Worm (Caenorhabditis elegans): ENCODE results near the gene rpap-2.

Gene rpap-2

DNA sequence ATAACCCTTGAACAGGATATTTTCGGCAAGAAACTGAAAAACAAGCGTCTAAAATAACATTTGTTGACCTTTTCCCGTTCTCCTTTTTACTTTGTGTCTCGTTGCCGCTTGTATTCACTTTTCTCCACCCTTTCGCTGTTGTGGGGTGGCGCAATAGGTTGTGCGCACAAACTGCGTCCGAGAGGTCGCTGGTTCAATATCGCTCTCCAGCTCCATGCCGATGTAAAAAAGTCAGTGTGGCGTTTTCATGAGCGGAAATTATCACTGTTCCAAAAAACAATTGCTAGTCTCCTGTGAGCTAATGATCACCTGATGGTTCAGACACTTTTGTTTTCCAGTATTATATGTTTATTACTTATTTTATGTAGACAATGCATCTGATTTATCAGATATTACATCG lies 30.2 kb upstream of the rpap-2 start (continued):
- peak; percentile 61 for TF ChIP-seq mdt-29 (GFP tag; IDR thresholded peaks at IDR 0.05)
- TF ChIP-seq dve-1 (tag; optimal IDR thresholded peaks at IDR 0.05; ENCODE audit: insufficient read depth), result no peak
- TF ChIP-seq jun-1 (tag; optimal IDR thresholded peaks at IDR 0.05), result peak; percentile 21
- no peak for TF ChIP-seq zip-2 (tag; optimal IDR thresholded peaks at IDR 0.05)
- peak; percentile 78 to 89 for TF ChIP-seq daf-16 (GFP tag; optimal IDR thresholded peaks at IDR 0.05)
- TF ChIP-seq daf-16 (tag; optimal IDR thresholded peaks at IDR 0.05), result no peak
- TF ChIP-seq hif-1 (tag; optimal IDR thresholded peaks at IDR 0.05), result peak; percentile 25 to 67
- no peak for TF ChIP-seq ces-1 (GFP tag; optimal IDR thresholded peaks at IDR 0.05)
- peak; percentile 5 for TF ChIP-seq ceh-32 (tag; optimal IDR thresholded peaks at IDR 0.05; ENCODE audit: poor library complexity)
- peak; percentile 81 for TF ChIP-seq zfp-3 (GFP tag; conservative IDR thresholded peaks at IDR 0.05)
- peak; percentile 81 for TF ChIP-seq hlh-11 (tag; optimal IDR thresholded peaks at IDR 0.05)
- TF ChIP-seq mep-1 (tag; optimal IDR thresholded peaks at IDR 0.05), result peak; percentile 76
- peak; percentile 62 for TF ChIP-seq gei-8 (GFP tag; optimal IDR thresholded peaks at IDR 0.05)
- TF ChIP-seq mdl-1 (tag; optimal IDR thresholded peaks at IDR 0.05), result peak in 1 of 2 experiments; percentile 70
- no peak for TF ChIP-seq ZK546.5 (tag; optimal IDR thresholded peaks at IDR 0.05)
- peak; percentile 78 for TF ChIP-seq daf-19 (GFP tag; conservative IDR thresholded peaks at IDR 0.05)
- no peak for TF ChIP-seq tag-97 (GFP tag; IDR thresholded peaks at IDR 0.05)
- TF ChIP-seq hlh-30 (tag; optimal IDR thresholded peaks at IDR 0.05; ENCODE audit: insufficient read depth), result peak; percentile 63
- peak; percentile 63 to 75; a peak in 2 of 4 replicates for TF ChIP-seq madf-5 (GFP tag; IDR thresholded peaks at IDR 0.05)
- TF ChIP-seq rbr-2 (tag; optimal IDR thresholded peaks at IDR 0.05), result peak; percentile 88
- TF ChIP-seq unc-130 (GFP tag; optimal IDR thresholded peaks at IDR 0.05), result peak; percentile 56
- TF ChIP-seq lin-29 (GFP tag; IDR thresholded peaks at IDR 0.05), result 0 out of 2 replicates have a peak, but pooled peaks have one; percentile 55
- no peak for TF ChIP-seq nhr-76 (tag; optimal IDR thresholded peaks at IDR 0.05)
- TF ChIP-seq zfp-2 (tag; optimal IDR thresholded peaks at IDR 0.05), result no peak
- peak; percentile 78; the same call in 1 of the 2 replicates for TF ChIP-seq dmd-8 (GFP tag; IDR thresholded peaks at IDR 0.05)
- TF ChIP-seq vab-7 (GFP tag; IDR thresholded peaks at IDR 0.05), result peak; percentile 88
- peak; percentile 44 for TF ChIP-seq sdz-12 (GFP tag; optimal IDR thresholded peaks at IDR 0.05)
- peak; percentile 80 for TF ChIP-seq dmd-6 (GFP tag; IDR thresholded peaks at IDR 0.05)
- peak; percentile 73 for TF ChIP-seq F49E8.2 (tag; optimal IDR thresholded peaks at IDR 0.05; ENCODE audit: borderline replicate concordance)
- TF ChIP-seq php-3 (GFP tag; IDR thresholded peaks at IDR 0.05), result no peak; the same call in 1 of the 2 replicates
- peak; percentile 88 for TF ChIP-seq aha-1 (tag)
- TF ChIP-seq ctbp-1 (GFP tag; IDR thresholded peaks at IDR 0.05), result peak; percentile 89
- no peak for TF ChIP-seq nhr-48 (tag; optimal IDR thresholded peaks at IDR 0.05)
- peak; percentile 30 for TF ChIP-seq spr-3 (GFP tag; optimal IDR thresholded peaks at IDR 0.05)
- peak; percentile 45 for TF ChIP-seq nhr-111 (GFP tag; optimal IDR thresholded peaks at IDR 0.05)
- TF ChIP-seq mes-2 (tag; optimal IDR thresholded peaks at IDR 0.05; ENCODE audit: poor library complexity, severe bottlenecking), result peak; percentile 90
- no peak for TF ChIP-seq lin-15B (tag; optimal IDR thresholded peaks at IDR 0.05)
- TF ChIP-seq lin-1 (GFP tag; IDR thresholded peaks at IDR 0.05), result no peak
- peak; percentile 65; the same call in 1 of the 2 replicates for TF ChIP-seq madf-9 (GFP tag; conservative IDR thresholded peaks at IDR 0.05)
- TF ChIP-seq attf-4 (tag; optimal IDR thresholded peaks at IDR 0.05), result no peak
- TF ChIP-seq aly-2 (tag; optimal IDR thresholded peaks at IDR 0.05), result no peak
- TF ChIP-seq snpc-1.2 (GFP tag; IDR thresholded peaks at IDR 0.05), result no peak
- TF ChIP-seq nhr-25 (tag; optimal IDR thresholded peaks at IDR 0.05; ENCODE audit: borderline replicate concordance, insufficient read depth), result peak; percentile 54
- TF ChIP-seq hmg-1.1 (GFP tag; IDR thresholded peaks at IDR 0.05), result peak; percentile 93
- no peak for TF ChIP-seq fos-1 (tag; optimal IDR thresholded peaks at IDR 0.05)
- TF ChIP-seq nhr-102 (tag; optimal IDR thresholded peaks at IDR 0.05), result no peak
- no peak for TF ChIP-seq cey-2 (tag; optimal IDR thresholded peaks at IDR 0.05; ENCODE audit: borderline replicate concordance, insufficient read depth)
- peak; percentile 73 for TF ChIP-seq spr-1 (tag; optimal IDR thresholded peaks at IDR 0.05)
- no peak for TF ChIP-seq dmd-9 (GFP tag; IDR thresholded peaks at IDR 0.05)
- no peak for TF ChIP-seq ama-1 (optimal IDR thresholded peaks at IDR 0.05)
